ENCODE assay signal across 3 worm cellular contexts in the genomic region with DNA sequence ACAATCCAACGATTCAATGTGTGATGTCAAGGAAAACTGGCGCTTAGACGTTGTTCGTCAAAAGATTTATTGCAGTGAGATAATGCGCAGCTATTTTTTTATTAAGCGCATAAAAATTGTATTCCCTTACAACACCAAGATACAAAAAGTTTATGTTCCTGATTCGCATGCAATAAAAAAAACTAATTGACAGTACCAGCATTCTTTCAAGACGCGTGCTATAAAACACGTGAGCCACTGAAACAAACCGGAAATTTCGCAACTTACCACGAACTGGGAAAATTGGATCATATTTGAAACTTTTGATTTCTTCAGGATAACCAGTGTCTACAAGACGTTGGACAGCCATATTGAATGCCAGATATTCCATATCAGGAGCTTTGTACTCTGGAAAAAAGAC.
TF ChIP-seq lines count a peak whose summit lies in the region.

No protein-coding gene starts in this region.

TF ChIP-seq in whole organism, L3 larva, 47 proteins besides CTCF, POLR2A, EP300 and RAD21:
- TF ChIP-seq fkh-10 (GFP tag; optimal IDR thresholded peaks at IDR 0.05; lab: Kevin White, UChicago) = no peak
- no peak for TF ChIP-seq elt-1 (tag; optimal IDR thresholded peaks at IDR 0.05; lab: Kevin White, UChicago)
- TF ChIP-seq nhr-25 (tag; optimal IDR thresholded peaks at IDR 0.05; lab: Kevin White, UChicago) = peak; percentile 7

TF ChIP-seq in whole organism, L4 larva, 104 proteins besides CTCF, POLR2A, EP300 and RAD21:
- no peak for TF ChIP-seq madf-5 (GFP tag; IDR thresholded peaks at IDR 0.05; lab: Robert Waterston, UW)
- no peak for TF ChIP-seq unc-62 (GFP tag; optimal IDR thresholded peaks at IDR 0.05 in 1 of 2; lab: Kevin White, UChicago)
- TF ChIP-seq unc-62 (tag; optimal IDR thresholded peaks at IDR 0.05; lab: Kevin White, UChicago) = no peak
- peak; percentile 21 for TF ChIP-seq hlh-30 (tag; optimal IDR thresholded peaks at IDR 0.05; lab: Kevin White, UChicago; ENCODE audit: insufficient read depth)
- TF ChIP-seq php-3 (GFP tag; IDR thresholded peaks at IDR 0.05; lab: Robert Waterston, UW) = peak; percentile 57; the same call in 1 of the 2 replicates
- TF ChIP-seq F44E2.7 (GFP tag; IDR thresholded peaks at IDR 0.05; lab: Robert Waterston, UW) = no peak
- TF ChIP-seq dmd-6 (GFP tag; IDR thresholded peaks at IDR 0.05; lab: Robert Waterston, UW) = peak; percentile 32; the same call in 1 of the 2 replicates
- no peak for TF ChIP-seq R02D3.7 (tag; optimal IDR thresholded peaks at IDR 0.05; lab: Kevin White, UChicago)
- peak in 1 of 2 experiments; percentile 18 for TF ChIP-seq mdl-1 (tag; optimal IDR thresholded peaks at IDR 0.05; lab: Kevin White, UChicago)
- no peak for TF ChIP-seq F10B5.3 (tag; optimal IDR thresholded peaks at IDR 0.05; lab: Kevin White, UChicago)
- TF ChIP-seq zip-2 (tag; optimal IDR thresholded peaks at IDR 0.05; lab: Kevin White, UChicago) = no peak

TF ChIP-seq in whole organism, young adult, 124 proteins besides CTCF, POLR2A, EP300 and RAD21:
- TF ChIP-seq repo-1 (tag; optimal IDR thresholded peaks at IDR 0.05; lab: Kevin White, UChicago) = no peak
- TF ChIP-seq cebp-1 (GFP tag; IDR thresholded peaks at IDR 0.05; lab: Robert Waterston, UW) = peak; percentile 89
- peak; percentile 89 for TF ChIP-seq cebp-1 (tag; optimal IDR thresholded peaks at IDR 0.05; lab: Kevin White, UChicago)
- peak; percentile 3 for TF ChIP-seq nhr-80 (tag; optimal IDR thresholded peaks at IDR 0.05; lab: Kevin White, UChicago)
- no peak for TF ChIP-seq egrh-3 (GFP tag; IDR thresholded peaks at IDR 0.05; lab: Robert Waterston, UW)
- no peak for TF ChIP-seq nhr-120 (GFP tag; IDR thresholded peaks at IDR 0.05; lab: Robert Waterston, UW)
- no peak for TF ChIP-seq ccch-3 (GFP tag; optimal IDR thresholded peaks at IDR 0.05; lab: Kevin White, UChicago)
- peak in 1 of 2 experiments; percentile 69 for TF ChIP-seq let-607 (tag; optimal IDR thresholded peaks at IDR 0.05; lab: Kevin White, UChicago)
TF ChIP-seq in whole organism, young adult: peak in this region for 3.
